Worm (Caenorhabditis elegans): Measurements from ENCODE around the gene C08D8.7.

- TF ChIP-seq sptf-1 (tag; optimal IDR thresholded peaks at IDR 0.05) (no peak), elt-3 (tag; optimal IDR thresholded peaks at IDR 0.05) (no peak), mdl-1 (tag; optimal IDR thresholded peaks at IDR 0.05) (no peak), egl-13 (tag; optimal IDR thresholded peaks at IDR 0.05) (no peak), nhr-11 (tag; optimal IDR thresholded peaks at IDR 0.05) (no peak), elt-2 (tag; optimal IDR thresholded peaks at IDR 0.05) (no peak), nhr-237 (tag; optimal IDR thresholded peaks at IDR 0.05) (no peak), zag-1 (tag; optimal IDR thresholded peaks at IDR 0.05) (no peak), unc-86 (tag; optimal IDR thresholded peaks at IDR 0.05) (no peak), skn-1 (tag; optimal IDR thresholded peaks at IDR 0.05) (no peak), lin-13 (GFP tag; optimal IDR thresholded peaks at IDR 0.05) (no peak), nhr-12 (tag; optimal IDR thresholded peaks at IDR 0.05) (no peak), lin-15B (tag; optimal IDR thresholded peaks at IDR 0.05) (no peak)
Measured at ce11 chrV:8357756-8358155, 16.7 kb downstream of the C08D8.7 start.

All from whole organism, L1 larva.